Fruit fly (Drosophila melanogaster) whole organism, adult: Measurements from ENCODE around the gene CG14089.

Experiments
- CG11617 ChIP-seq: fragments of 200-800 bp; sonication (Bioruptor generic); optimal IDR thresholded peaks from 2 replicates; lab custom pipeline; 2017; ENCODE audit warnings: mild to moderate bottlenecking, missing biosample characterization, missing genetic modification reagents, missing genetic modification characterization
- CG33017 ChIP-seq: fragments of 200-800 bp; sonication (Bioruptor generic); optimal IDR thresholded peaks from 2 replicates; lab custom pipeline; 2018; ENCODE audit warnings: missing biosample characterization, mild to moderate bottlenecking, missing genetic modification characterization, moderate library complexity
- CG5204 ChIP-seq: fragments of 200-800 bp; sonication (Bioruptor generic); optimal IDR thresholded peaks from 2 replicates; lab custom pipeline; 2016; ENCODE audit warnings: missing biosample characterization, missing genetic modification characterization
- Crg-1 ChIP-seq: fragments of 200-800 bp; sonication (Bioruptor generic); optimal IDR thresholded peaks from 2 replicates; lab custom pipeline; 2016; ENCODE audit warnings: missing biosample characterization, missing genetic modification characterization
- bab1 ChIP-seq: fragments of 200-800 bp; sonication (Bioruptor generic); optimal IDR thresholded peaks from 3 replicates; lab custom pipeline; 2019; ENCODE audit warnings: missing biosample characterization, mild to moderate bottlenecking, missing genetic modification characterization, moderate library complexity
- kay ChIP-seq: fragments of 200-800 bp; sonication (Bioruptor generic); peaks from one replicate; lab custom pipeline; 2016; ENCODE audit warnings: missing biosample characterization, missing genetic modification characterization, borderline replicate concordance

dm6 chr3L:19270542-19270941, 10.1 kb downstream of the CG14089 start, which contains the start of gene CG14088:
- no peak for TF ChIP-seq bab1 (GFP tag; lab: Kevin White, UChicago)
- TF ChIP-seq CG5204 (GFP tag; lab: Kevin White, UChicago): no peak
- no peak for TF ChIP-seq Crg-1 (GFP tag; lab: Kevin White, UChicago)
- TF ChIP-seq kay (GFP tag; lab: Kevin White, UChicago): no peak
- TF ChIP-seq CG11617 (GFP tag; lab: Kevin White, UChicago): no peak
- no peak for TF ChIP-seq CG33017 (tag; lab: Kevin White, UChicago)
